Fruit fly (Drosophila melanogaster) whole organism, embryonic: ENCODE measurements around the gene hop.

Source experiments
- BEAF-32 ChIP-seq: fragments of 200-800 bp; sonication (Bioruptor generic); optimal IDR thresholded peaks from 3 replicates; lab custom pipeline; 2017; ENCODE audit warnings: missing biosample characterization, missing genetic modification characterization, mild to moderate bottlenecking, moderate library complexity, missing genetic modification reagents
- Blimp-1 ChIP-seq: fragments of 200-800 bp; sonication (Bioruptor generic); optimal IDR thresholded peaks from 3 replicates; lab custom pipeline; 2018; ENCODE audit warnings: missing biosample characterization, missing genetic modification characterization, mild to moderate bottlenecking, moderate library complexity, missing genetic modification reagents
- CG10366 ChIP-seq: fragments of 200-800 bp; sonication (Bioruptor generic); IDR thresholded peaks from 2 replicates; pipeline ENCODE4 v1.3.6; 2022; ENCODE audit warnings: missing biosample characterization, missing genetic modification characterization
- CG11456 ChIP-seq: fragments of 200-800 bp; sonication (Bioruptor generic); IDR thresholded peaks from 3 replicates; pipeline ENCODE4 v1.3.6; 2022; ENCODE audit warnings: missing biosample characterization, missing genetic modification characterization
- CG13894 ChIP-seq: fragments of 200-800 bp; sonication (Bioruptor generic); optimal IDR thresholded peaks from 3 replicates; lab custom pipeline; 2018; ENCODE audit warnings: missing biosample characterization, mild to moderate bottlenecking, missing genetic modification characterization, moderate library complexity
- CG14965 ChIP-seq: fragments of 200-800 bp; sonication (Bioruptor generic); optimal IDR thresholded peaks from 2 replicates; lab custom pipeline; 2016; ENCODE audit warnings: missing biosample characterization, missing genetic modification characterization, borderline replicate concordance
- CG15269 ChIP-seq: fragments of 200-800 bp; sonication (Bioruptor generic); optimal IDR thresholded peaks from 2 replicates; lab custom pipeline; 2018; ENCODE audit warnings: missing biosample characterization, mild to moderate bottlenecking, missing genetic modification characterization, moderate library complexity
- CG15696 ChIP-seq: fragments of 200-800 bp; sonication (Bioruptor generic); optimal IDR thresholded peaks from 2 replicates; lab custom pipeline; 2019; ENCODE audit warnings: missing biosample characterization, mild to moderate bottlenecking, missing genetic modification characterization, moderate library complexity
- CG16779 ChIP-seq: fragments of 200-800 bp; sonication (Bioruptor generic); IDR thresholded peaks from 2 replicates; pipeline ENCODE4 v1.3.6; 2022; ENCODE audit warnings: missing biosample characterization, missing genetic modification characterization
- CG17361 ChIP-seq: fragments of 200-800 bp; sonication (Bioruptor generic); IDR thresholded peaks from 3 replicates; pipeline ENCODE4 v1.3.6; 2022; ENCODE audit warnings: missing biosample characterization, missing genetic modification characterization
- CG18262 ChIP-seq: fragments of 200-800 bp; optimal IDR thresholded peaks from 3 replicates; lab custom pipeline; 2019; ENCODE audit warnings: missing biosample characterization, mild to moderate bottlenecking, missing genetic modification characterization, moderate library complexity
- CG18476 ChIP-seq: fragments of 200-800 bp; sonication (Bioruptor generic); optimal IDR thresholded peaks from 2 replicates; lab custom pipeline; 2016; ENCODE audit warnings: missing biosample characterization, mild to moderate bottlenecking, missing genetic modification characterization
- CG2875 ChIP-seq: fragments of 200-800 bp; sonication (Bioruptor generic); optimal IDR thresholded peaks from 2 replicates; lab custom pipeline; 2017; ENCODE audit warnings: missing biosample characterization, mild to moderate bottlenecking, missing genetic modification characterization, missing genetic modification reagents
- CG3163 ChIP-seq: fragments of 200-800 bp; sonication (Bioruptor generic); optimal IDR thresholded peaks from 3 replicates; lab custom pipeline; 2016; ENCODE audit warnings: missing biosample characterization, missing genetic modification characterization
- CG5180 ChIP-seq: fragments of 200-800 bp; sonication (Bioruptor generic); optimal IDR thresholded peaks from 3 replicates; lab custom pipeline; 2017; ENCODE audit warnings: missing biosample characterization, missing genetic modification characterization, mild to moderate bottlenecking, moderate library complexity, missing genetic modification reagents
- CG5953 ChIP-seq: fragments of 200-800 bp; sonication (Bioruptor generic); IDR thresholded peaks from 2 replicates; pipeline ENCODE4 v1.3.6; 2022; ENCODE audit warnings: missing biosample characterization, missing genetic modification characterization
- CG6254 ChIP-seq: fragments of 200-800 bp; sonication (Bioruptor generic); optimal IDR thresholded peaks from 3 replicates; lab custom pipeline; 2017; ENCODE audit warnings: mild to moderate bottlenecking, missing biosample characterization, missing genetic modification reagents, missing genetic modification characterization
- CG7271 ChIP-seq: fragments of 200-800 bp; sonication (Bioruptor generic); optimal IDR thresholded peaks from 2 replicates; lab custom pipeline; 2018; ENCODE audit warnings: missing biosample characterization, mild to moderate bottlenecking, missing genetic modification characterization, moderate library complexity
- CG7963 ChIP-seq: fragments of 200-800 bp; sonication (Bioruptor generic); IDR thresholded peaks from 3 replicates; pipeline ENCODE4 v1.3.6; 2022; ENCODE audit warnings: missing biosample characterization, missing genetic modification characterization; ENCODE audit not compliant: partially characterized antibody
- CG8765 ChIP-seq: fragments of 200-800 bp; sonication (Bioruptor generic); IDR thresholded peaks from 2 replicates; pipeline ENCODE4 v1.3.6; 2022; ENCODE audit warnings: missing biosample characterization, missing genetic modification characterization
- CG9609 ChIP-seq: fragments of 200-800 bp; sonication (Bioruptor generic); optimal IDR thresholded peaks from 3 replicates; lab custom pipeline; 2016; ENCODE audit warnings: missing biosample characterization, missing genetic modification characterization
- CTCF ChIP-seq: fragments of 200-800 bp; sonication (Bioruptor generic); optimal IDR thresholded peaks from 2 replicates; lab custom pipeline; 2017; ENCODE audit warnings: missing biosample characterization, mild to moderate bottlenecking, missing genetic modification characterization, moderate library complexity
- E2f1 ChIP-seq: fragments of 200-800 bp; sonication (Bioruptor generic); IDR thresholded peaks from 2 replicates; pipeline ENCODE4 v1.3.6; 2022; ENCODE audit warnings: missing biosample characterization, missing genetic modification characterization
- Fer3 ChIP-seq: fragments of 200-800 bp; sonication (Bioruptor generic); optimal IDR thresholded peaks from 2 replicates; lab custom pipeline; 2018; ENCODE audit warnings: missing biosample characterization, mild to moderate bottlenecking, missing genetic modification characterization, moderate library complexity
- Gsc ChIP-seq: fragments of 200-800 bp; sonication (Bioruptor generic); IDR thresholded peaks from 2 replicates; pipeline ENCODE4 v1.3.6; 2022; ENCODE audit warnings: missing biosample characterization, missing genetic modification characterization
- MTF-1 ChIP-seq: fragments of 200-800 bp; sonication (Bioruptor generic); optimal IDR thresholded peaks from 2 replicates; lab custom pipeline; 2018; ENCODE audit warnings: missing biosample characterization, mild to moderate bottlenecking, missing genetic modification characterization, borderline replicate concordance
- Meics ChIP-seq: fragments of 200-800 bp; sonication (Bioruptor generic); optimal IDR thresholded peaks from 2 replicates; lab custom pipeline; 2017; ENCODE audit warnings: missing biosample characterization, mild to moderate bottlenecking, missing genetic modification characterization
- Nf-YA ChIP-seq: fragments of 200-800 bp; sonication (Bioruptor generic); IDR thresholded peaks from 2 replicates; pipeline ENCODE4 v1.3.6; 2022; ENCODE audit warnings: missing biosample characterization, missing genetic modification characterization
- Sox100B ChIP-seq: fragments of 200-800 bp; sonication (Bioruptor generic); optimal IDR thresholded peaks from 3 replicates; lab custom pipeline; 2018; ENCODE audit warnings: missing biosample characterization, mild to moderate bottlenecking, missing genetic modification characterization
- bowl ChIP-seq: fragments of 200-800 bp; sonication (Bioruptor generic); IDR thresholded peaks from 2 replicates; pipeline ENCODE4 v1.3.6; 2022; ENCODE audit warnings: missing biosample characterization, missing genetic modification characterization
- crol ChIP-seq: fragments of 200-800 bp; sonication (Bioruptor generic); IDR thresholded peaks from 2 replicates; pipeline ENCODE4 v1.3.6; 2022; ENCODE audit warnings: missing biosample characterization, missing genetic modification characterization
- dm ChIP-seq: fragments of 200-800 bp; sonication (Bioruptor generic); optimal IDR thresholded peaks from 3 replicates; lab custom pipeline; 2016; ENCODE audit warnings: missing biosample characterization, missing genetic modification characterization
- ems ChIP-seq: fragments of 200-800 bp; sonication (Bioruptor generic); optimal IDR thresholded peaks from 3 replicates; lab custom pipeline; 2016; ENCODE audit warnings: missing biosample characterization, missing genetic modification characterization
- hbn ChIP-seq: fragments of 200-800 bp; sonication (Bioruptor generic); IDR thresholded peaks from 2 replicates; pipeline ENCODE4 v1.3.6; 2022; ENCODE audit warnings: missing biosample characterization, missing genetic modification characterization; ENCODE audit not compliant: partially characterized antibody
- her ChIP-seq: fragments of 200-800 bp; sonication (Bioruptor generic); optimal IDR thresholded peaks from 2 replicates; lab custom pipeline; 2016; ENCODE audit warnings: missing biosample characterization, missing genetic modification characterization
- nom ChIP-seq: fragments of 200-800 bp; sonication (Bioruptor generic); optimal IDR thresholded peaks from 2 replicates; lab custom pipeline; 2017; ENCODE audit warnings: missing biosample characterization, missing genetic modification characterization, mild to moderate bottlenecking, moderate library complexity, missing genetic modification reagents
- org-1 ChIP-seq: fragments of 200-800 bp; sonication (Bioruptor generic); optimal IDR thresholded peaks from 2 replicates; lab custom pipeline; 2017; ENCODE audit warnings: missing biosample characterization, missing genetic modification characterization
- phol ChIP-seq: fragments of 200-800 bp; sonication (Bioruptor generic); optimal IDR thresholded peaks from 3 replicates; lab custom pipeline; 2018; ENCODE audit warnings: missing biosample characterization, mild to moderate bottlenecking, missing genetic modification characterization, moderate library complexity
- pita ChIP-seq: fragments of 200-800 bp; sonication (Bioruptor generic); optimal IDR thresholded peaks from 2 replicates; lab custom pipeline; 2017; ENCODE audit warnings: missing biosample characterization, mild to moderate bottlenecking, missing genetic modification characterization
- pnt ChIP-seq: fragments of 200-800 bp; sonication (Bioruptor generic); optimal IDR thresholded peaks from 3 replicates; lab custom pipeline; 2016; ENCODE audit warnings: missing biosample characterization, missing genetic modification characterization
- ro ChIP-seq: fragments of 200-800 bp; sonication (Bioruptor generic); IDR thresholded peaks from 2 replicates; pipeline ENCODE4 v1.3.6; 2022; ENCODE audit warnings: missing biosample characterization, missing genetic modification characterization
- run ChIP-seq: fragments of 200-800 bp; sonication (Bioruptor generic); optimal IDR thresholded peaks from 3 replicates; lab custom pipeline; 2018; ENCODE audit warnings: missing biosample characterization, mild to moderate bottlenecking, missing genetic modification characterization
- sc ChIP-seq, 3 experiments: fragments of >200 bp in 2 of 3; fragments of 200-800 bp in 1 of 3; sonication (Bioruptor generic) in 1 of 3; optimal IDR thresholded peaks; 2 replicates in 2 of 3; 3 replicates in 1 of 3; lab custom pipeline; 2017; ENCODE audit warnings: mild to moderate bottlenecking in 1 of 3, missing biosample characterization in 1 of 3, missing genetic modification characterization in 1 of 3, missing genetic modification reagents in 1 of 3
- sens ChIP-seq: fragments of 200-800 bp; sonication (Bioruptor generic); peaks from one replicate; lab custom pipeline; 2016; ENCODE audit warnings: missing biosample characterization, missing genetic modification characterization
- sens-2 ChIP-seq: fragments of 200-800 bp; sonication (Bioruptor generic); IDR thresholded peaks from 2 replicates; pipeline ENCODE4 v1.3.6; 2022; ENCODE audit warnings: missing biosample characterization, missing genetic modification characterization
- sisA ChIP-seq: fragments of 200-800 bp; sonication (Bioruptor generic); IDR thresholded peaks from 2 replicates; pipeline ENCODE4 v1.3.6; 2022; ENCODE audit warnings: missing biosample characterization, missing genetic modification characterization
- sug ChIP-seq: fragments of 200-800 bp; optimal IDR thresholded peaks from 2 replicates; lab custom pipeline; 2019; ENCODE audit warnings: missing biosample characterization, mild to moderate bottlenecking, missing genetic modification characterization, moderate library complexity
- ttk ChIP-seq: fragments of 200-800 bp; sonication (Bioruptor generic); IDR thresholded peaks from 2 replicates; pipeline ENCODE4 v2.1.2; 2022; ENCODE audit warnings: missing biosample characterization, missing genetic modification characterization
- wek ChIP-seq: fragments of 200-800 bp; sonication (Bioruptor generic); optimal IDR thresholded peaks from 3 replicates; lab custom pipeline; 2018; ENCODE audit warnings: missing biosample characterization, mild to moderate bottlenecking, missing genetic modification characterization, moderate library complexity
- wor ChIP-seq: fragments of 200-800 bp; sonication (Bioruptor generic); IDR thresholded peaks from 2 replicates; pipeline ENCODE4 v1.3.6; 2022; ENCODE audit warnings: missing biosample characterization, missing genetic modification characterization
- yki ChIP-seq: fragments of >200 bp; optimal IDR thresholded peaks from 3 replicates; lab custom pipeline; 2018

Gene hop

DNA sequence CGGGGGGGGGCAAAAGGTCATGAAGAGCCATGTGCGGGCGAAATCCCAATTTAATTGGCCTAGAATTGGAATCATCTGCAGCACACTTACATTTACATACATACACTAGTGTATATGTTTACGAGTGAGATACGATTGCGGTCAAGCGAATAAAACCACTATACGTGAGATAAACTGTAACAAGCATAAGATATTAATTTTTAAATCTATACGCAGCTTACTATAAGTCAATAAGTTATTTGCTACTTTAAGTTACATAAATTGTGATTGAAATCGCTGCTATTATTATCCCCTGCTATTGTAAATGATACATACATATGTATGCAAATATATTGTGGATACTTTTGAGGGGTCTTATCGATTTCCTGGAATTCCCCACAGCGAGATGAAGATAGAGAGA lies 11.2 kb upstream of the hop start (continued):
- TF ChIP-seq E2f1 (GFP tag; lab: Robert Waterston, UW) (peak; percentile 45), phol (peak; percentile 24), CG7963 (GFP tag; lab: Robert Waterston, UW) (no peak), CG15269 (tag; lab: Kevin White, UChicago) (peak; percentile 68), crol (GFP tag; lab: Robert Waterston, UW) (no peak), her (GFP tag; lab: Kevin White, UChicago) (no peak), sug (tag; lab: Kevin White, UChicago) (peak; percentile 40), CG17361 (GFP tag; lab: Robert Waterston, UW) (0 out of 3 replicates have a peak, but pooled peaks have one; percentile 22), CG14965 (GFP tag; lab: Kevin White, UChicago) (no peak), hbn (GFP tag; lab: Robert Waterston, UW) (no peak), MTF-1 (GFP tag; lab: Kevin White, UChicago) (no peak), CG2875 (GFP tag; lab: Kevin White, UChicago) (peak; percentile 3), ro (GFP tag; lab: Robert Waterston, UW) (no peak), Sox100B (GFP tag; lab: Kevin White, UChicago) (peak; percentile 10), CG3163 (GFP tag; lab: Kevin White, UChicago) (no peak), Fer3 (tag; lab: Kevin White, UChicago) (peak; percentile 61), ttk (peak; percentile 52; the same call in 1 of the 2 replicates), CG7271 (tag; lab: Kevin White, UChicago) (no peak), nom (GFP tag; lab: Kevin White, UChicago) (no peak), CTCF (GFP tag; lab: Kevin White, UChicago) (no peak), CG6254 (GFP tag; lab: Kevin White, UChicago) (no peak), CG11456 (GFP tag; lab: Robert Waterston, UW) (0 out of 3 replicates have a peak, but pooled peaks have one; percentile 50), CG16779 (no peak), CG18476 (GFP tag; lab: Kevin White, UChicago) (no peak), sc (optimal IDR thresholded peaks at IDR 0.05; lab: Kevin White, UChicago) (no peak), sc (GFP tag; optimal IDR thresholded peaks at IDR 0.05; lab: Kevin White, UChicago) (no peak), CG13894 (tag; lab: Kevin White, UChicago) (peak; percentile 54), run (tag; lab: Kevin White, UChicago) (no peak), wor (GFP tag; lab: Robert Waterston, UW) (no peak), sens-2 (GFP tag; lab: Robert Waterston, UW) (0 out of 2 replicates have a peak, but pooled peaks have one; percentile 15), yki (lab: Kevin White, UChicago) (no peak), pita (GFP tag; lab: Kevin White, UChicago) (no peak), org-1 (peak; percentile 25), CG8765 (no peak), wek (GFP tag; lab: Kevin White, UChicago) (no peak), Gsc (no peak), pnt (no peak), Meics (GFP tag; lab: Kevin White, UChicago) (peak; percentile 47), CG18262 (tag; lab: Kevin White, UChicago) (peak; percentile 42), sisA (peak; percentile 32; the same call in 1 of the 2 replicates), dm (GFP tag; lab: Kevin White, UChicago) (no peak), Nf-YA (no peak), bowl (GFP tag; lab: Robert Waterston, UW) (no peak), CG5180 (GFP tag; lab: Kevin White, UChicago) (no peak), CG15696 (tag; lab: Kevin White, UChicago) (no peak), CG9609 (GFP tag; lab: Kevin White, UChicago) (no peak), sens (GFP tag; lab: Kevin White, UChicago) (peak; percentile 54), BEAF-32 (GFP tag; lab: Kevin White, UChicago) (no peak), CG10366 (GFP tag; lab: Robert Waterston, UW) (peak; percentile 16; the same call in 1 of the 2 replicates), ems (no peak), Blimp-1 (GFP tag; lab: Kevin White, UChicago) (peak; percentile 32), CG5953 (GFP tag; lab: Robert Waterston, UW) (0 out of 2 replicates have a peak, but pooled peaks have one; percentile 35)
